Fruit fly (Drosophila melanogaster) whole organism, wandering third instar larva: ENCODE results near the gene Tpr2.

ENCODE experiments used
- Abd-B ChIP-seq: fragments of >200 bp; optimal IDR thresholded peaks from 2 replicates; lab custom pipeline; 2017; ENCODE audit warnings: missing biosample characterization, missing genetic modification characterization
- CrebA ChIP-seq: fragments of 200-800 bp; sonication (Bioruptor generic); optimal IDR thresholded peaks from 2 replicates; lab custom pipeline; 2016; ENCODE audit warnings: missing biosample characterization, mild to moderate bottlenecking, missing genetic modification characterization, borderline replicate concordance
- Dfd ChIP-seq: fragments of >200 bp; optimal IDR thresholded peaks from 2 replicates; lab custom pipeline; 2017; ENCODE audit warnings: missing biosample characterization, missing genetic modification characterization
- Jra ChIP-seq: sonication (Bioruptor generic); optimal IDR thresholded peaks from 2 replicates; lab custom pipeline; 2016; ENCODE audit warnings: missing biosample characterization, missing genetic modification characterization
- Mio ChIP-seq: sonication (Bioruptor generic); optimal IDR thresholded peaks from 2 replicates; lab custom pipeline; 2016; ENCODE audit warnings: missing biosample characterization, missing genetic modification characterization
- OdsH ChIP-seq: fragments of 200-800 bp; sonication (Bioruptor generic); optimal IDR thresholded peaks from 2 replicates; lab custom pipeline; 2016; ENCODE audit warnings: missing biosample characterization, mild to moderate bottlenecking, missing genetic modification characterization
- ey ChIP-seq: fragments of 200-800 bp; sonication (Bioruptor generic); optimal IDR thresholded peaks from 2 replicates; lab custom pipeline; 2016; ENCODE audit warnings: missing biosample characterization, missing genetic modification characterization
- h ChIP-seq: fragments of 200-800 bp; sonication (Bioruptor generic); optimal IDR thresholded peaks from 3 replicates; lab custom pipeline; 2016; ENCODE audit warnings: missing biosample characterization, mild to moderate bottlenecking, missing genetic modification characterization
- lola ChIP-seq: fragments of >200 bp; optimal IDR thresholded peaks from 2 replicates; lab custom pipeline; 2017; ENCODE audit warnings: missing biosample characterization, missing genetic modification characterization
- pan ChIP-seq: fragments of >200 bp; optimal IDR thresholded peaks from 2 replicates; lab custom pipeline; 2017
- psq ChIP-seq: fragments of 200-800 bp; sonication (Bioruptor generic); optimal IDR thresholded peaks from 3 replicates; lab custom pipeline; 2017; ENCODE audit warnings: missing biosample characterization, mild to moderate bottlenecking, missing genetic modification characterization, moderate library complexity
- tai ChIP-seq: sonication (Bioruptor generic); optimal IDR thresholded peaks from 2 replicates; lab custom pipeline; 2016; ENCODE audit warnings: missing biosample characterization, missing genetic modification characterization
- usp ChIP-seq: fragments of >200 bp; optimal IDR thresholded peaks from 2 replicates; lab custom pipeline; 2017; ENCODE audit warnings: missing biosample characterization, missing genetic modification characterization
- woc ChIP-seq: sonication (Bioruptor generic); optimal IDR thresholded peaks from 2 replicates; lab custom pipeline; 2016; ENCODE audit warnings: missing biosample characterization, mild to moderate bottlenecking, missing genetic modification characterization

DNA sequence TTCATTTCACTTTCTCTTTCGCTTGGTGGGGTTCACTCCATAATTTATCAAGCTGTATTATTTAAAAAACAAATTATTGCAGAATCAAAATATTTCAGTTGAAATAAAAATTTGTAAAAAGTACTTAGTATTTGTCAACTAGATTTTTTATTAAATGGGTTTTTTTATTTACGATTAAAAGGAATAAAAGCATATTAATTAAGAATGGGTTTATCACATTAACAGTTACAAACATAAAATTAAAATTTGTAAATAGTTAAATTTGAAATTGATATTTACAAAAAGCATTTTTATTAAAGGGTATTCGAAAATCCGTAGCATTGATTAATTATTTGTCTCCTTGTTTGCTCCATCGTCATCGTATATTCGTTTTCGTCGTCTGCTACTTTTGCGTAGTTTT is 50.0 kb downstream of the Tpr2 start:
- TF ChIP-seq usp (GFP tag; lab: Kevin White, UChicago) = no peak
- TF ChIP-seq Abd-B (GFP tag; lab: Kevin White, UChicago) = no peak
- TF ChIP-seq CrebA (GFP tag; lab: Kevin White, UChicago) = no peak
- no peak for TF ChIP-seq psq (GFP tag; lab: Kevin White, UChicago)
- no peak for TF ChIP-seq pan (lab: Kevin White, UChicago)
- TF ChIP-seq h (GFP tag; lab: Kevin White, UChicago) = no peak
- TF ChIP-seq woc (GFP tag; lab: Kevin White, UChicago) = no peak
- TF ChIP-seq lola (GFP tag; lab: Kevin White, UChicago) = no peak
- TF ChIP-seq ey (GFP tag; lab: Kevin White, UChicago) = no peak
- TF ChIP-seq OdsH (GFP tag; lab: Kevin White, UChicago) = no peak
- TF ChIP-seq Dfd (GFP tag; lab: Kevin White, UChicago) = no peak
- no peak for TF ChIP-seq Mio (GFP tag; lab: Kevin White, UChicago)
- no peak for TF ChIP-seq tai (GFP tag; lab: Kevin White, UChicago)
- TF ChIP-seq Jra (GFP tag; lab: Kevin White, UChicago) = no peak
